Worm (Caenorhabditis elegans) whole organism, L3 larva: Measurements from ENCODE around the gene pmp-3.

Experiments
- ama-1 ChIP-seq: fragments of 150-350 bp; optimal IDR thresholded peaks from 2 replicates; lab custom pipeline; 2018
- ceh-16 ChIP-seq: sonication (generic microtip); optimal IDR thresholded peaks from 2 replicates; lab custom pipeline; 2017; ENCODE audit warnings: missing biosample characterization, missing genetic modification characterization
- ceh-9 ChIP-seq: sonication (generic microtip); optimal IDR thresholded peaks from 2 replicates; lab custom pipeline; 2018; ENCODE audit warnings: missing biosample characterization, missing genetic modification characterization
- nhr-11 ChIP-seq: fragments of 150-350 bp; optimal IDR thresholded peaks from 2 replicates; lab custom pipeline; 2014; ENCODE audit warnings: missing biosample characterization, missing genetic modification characterization
- nhr-237 ChIP-seq: fragments of 150-350 bp; optimal IDR thresholded peaks from 2 replicates; lab custom pipeline; 2014; ENCODE audit warnings: missing biosample characterization, missing genetic modification characterization
- zag-1 ChIP-seq: fragments of 150-350 bp; optimal IDR thresholded peaks from 2 replicates; lab custom pipeline; 2014; ENCODE audit warnings: missing biosample characterization, missing genetic modification characterization

DNA sequence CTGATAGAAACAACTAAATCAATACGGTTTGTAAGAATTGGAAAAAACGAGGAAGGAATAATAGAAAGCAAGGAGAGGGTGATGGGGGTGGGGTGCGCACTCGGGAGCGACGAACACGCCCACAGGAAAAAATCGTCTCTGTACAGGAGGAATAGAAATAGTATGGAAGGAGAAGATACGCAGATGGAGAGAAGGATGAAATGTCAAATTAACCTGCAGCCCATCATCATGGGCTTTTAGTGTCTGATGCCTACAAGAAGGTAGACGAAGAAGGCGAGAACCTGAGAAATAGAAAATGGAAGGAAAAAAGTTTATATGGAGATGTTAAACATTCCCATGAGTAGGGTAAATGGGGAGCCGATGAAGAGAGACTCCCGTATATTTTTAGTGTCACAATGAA, 11.4 kb upstream of the pmp-3 start, which contains the start of gene F43D2.6:
- TF ChIP-seq nhr-11 (tag; lab: Kevin White, UChicago) (no peak), ceh-9 (no peak), zag-1 (tag; lab: Kevin White, UChicago) (no peak), nhr-237 (no peak), ama-1 (no peak), ceh-16 (no peak)
